Fruit fly (Drosophila melanogaster): ENCODE measurements around the gene Cp19.

The Cp19 gene

DNA sequence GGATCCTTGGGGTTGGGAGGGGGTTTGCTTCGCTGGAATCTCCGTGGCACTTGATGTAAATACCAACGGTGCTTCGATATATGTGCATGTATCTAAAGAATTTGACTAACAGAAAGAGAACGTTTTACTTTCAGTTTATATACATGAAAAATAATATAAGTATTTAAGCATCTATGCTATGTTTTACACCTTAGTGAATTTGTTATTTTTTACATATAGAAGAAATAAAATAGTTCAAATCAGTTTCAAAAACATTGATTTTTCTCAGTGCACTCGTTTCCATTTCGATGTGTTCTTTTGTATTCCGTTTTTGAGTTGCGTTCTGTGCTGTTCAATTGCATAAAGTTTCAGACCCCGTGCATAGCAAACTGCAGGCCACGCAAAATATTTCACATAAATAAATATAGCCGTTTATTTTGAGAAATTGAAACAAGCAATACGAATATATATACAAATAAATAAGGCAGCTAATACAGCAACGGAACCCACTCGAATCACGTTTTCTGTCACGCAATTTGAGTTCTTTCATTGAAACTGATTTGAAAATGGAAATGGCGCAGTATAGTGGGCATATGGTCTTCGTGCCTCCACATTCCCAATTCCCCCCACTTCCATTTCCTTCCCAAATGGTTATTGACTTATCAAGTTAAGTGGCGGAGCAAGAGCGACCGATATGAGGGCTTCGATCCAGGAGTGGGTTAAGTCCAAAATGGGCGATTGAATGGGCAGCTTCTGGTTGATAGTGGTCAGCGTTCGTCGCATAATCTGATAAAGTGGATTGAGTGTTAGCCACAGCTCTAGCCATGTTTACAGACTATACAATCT, 46.9 kb upstream of the Cp19 start (continued):
- TF ChIP-seq CG11695 (GFP tag; IDR thresholded peaks at IDR 0.05) = 0 out of 3 replicates have a peak, but pooled peaks have one; percentile 50
- no peak for TF ChIP-seq sr (GFP tag; IDR thresholded peaks at IDR 0.05)
- TF ChIP-seq mam (GFP tag; optimal IDR thresholded peaks at IDR 0.05) = no peak
- TF ChIP-seq CG17361 (GFP tag; IDR thresholded peaks at IDR 0.05) = 0 out of 3 replicates have a peak, but pooled peaks have one; percentile 16
- TF ChIP-seq gro (GFP tag; optimal IDR thresholded peaks at IDR 0.05) = peak; percentile 39
- TF ChIP-seq mirr (GFP tag; optimal IDR thresholded peaks at IDR 0.05) = peak; percentile 17
- TF ChIP-seq CG30403 (GFP tag; optimal IDR thresholded peaks at IDR 0.05) = no peak
- no peak for TF ChIP-seq CG9609 (GFP tag; optimal IDR thresholded peaks at IDR 0.05)
- peak; percentile 50 for TF ChIP-seq Ets65A (GFP tag)
- peak; percentile 72 for TF ChIP-seq Hey (tag; optimal IDR thresholded peaks at IDR 0.05)
- peak; percentile 40 for TF ChIP-seq CG3995 (GFP tag; optimal IDR thresholded peaks at IDR 0.05)
- TF ChIP-seq Dfd (GFP tag; optimal IDR thresholded peaks at IDR 0.05) = no peak
- no peak for TF ChIP-seq CG8290 (GFP tag; optimal IDR thresholded peaks at IDR 0.05)
- TF ChIP-seq CG8290 (tag; optimal IDR thresholded peaks at IDR 0.05) = peak in 1 of 2 experiments; percentile 63
- TF ChIP-seq CG1832 (GFP tag; optimal IDR thresholded peaks at IDR 0.05) = no peak
- TF ChIP-seq inv (GFP tag; IDR thresholded peaks at IDR 0.05; ENCODE audit: partially characterized antibody) = no peak
- no peak for TF ChIP-seq so (GFP tag; IDR thresholded peaks at IDR 0.05)
- no peak for TF ChIP-seq NC2α (GFP tag; optimal IDR thresholded peaks at IDR 0.05)
- TF ChIP-seq CG15696 (tag; optimal IDR thresholded peaks at IDR 0.05) = no peak
- no peak for TF ChIP-seq dati (GFP tag; IDR thresholded peaks at IDR 0.05)
- TF ChIP-seq gem (tag; optimal IDR thresholded peaks at IDR 0.05) = peak; percentile 9
- TF ChIP-seq NFAT (GFP tag; IDR thresholded peaks at IDR 0.05) = peak; percentile 19; the same call in 1 of the 2 replicates
- TF ChIP-seq btn (GFP tag; optimal IDR thresholded peaks at IDR 0.05) = no peak
- no peak; the same call in 1 of the 2 replicates for TF ChIP-seq GATAe (GFP tag; conservative IDR thresholded peaks at IDR 0.05)
- no peak for TF ChIP-seq Pdp1 (GFP tag; optimal IDR thresholded peaks at IDR 0.05)
- peak; percentile 29 for TF ChIP-seq CG13624 (GFP tag; optimal IDR thresholded peaks at IDR 0.05)
- no peak for TF ChIP-seq p53 (GFP tag; optimal IDR thresholded peaks at IDR 0.05)
- TF ChIP-seq CG17912 (GFP tag; optimal IDR thresholded peaks at IDR 0.05) = no peak
- no peak for TF ChIP-seq Xbp1 (GFP tag; optimal IDR thresholded peaks at IDR 0.05)
- no peak for TF ChIP-seq CG10462 (GFP tag; optimal IDR thresholded peaks at IDR 0.05)
- TF ChIP-seq Dll (GFP tag; IDR thresholded peaks at IDR 0.05; ENCODE audit: partially characterized antibody) = no peak
- no peak for TF ChIP-seq emc (GFP tag; optimal IDR thresholded peaks at IDR 0.05)
- peak; percentile 9 for TF ChIP-seq Blimp-1 (GFP tag; optimal IDR thresholded peaks at IDR 0.05)
- TF ChIP-seq CG4820 (GFP tag; optimal IDR thresholded peaks at IDR 0.05) = no peak
- peak; percentile 9 for TF ChIP-seq CG7839 (tag; optimal IDR thresholded peaks at IDR 0.05)
- TF ChIP-seq vvl (GFP tag; IDR thresholded peaks at IDR 0.05) = peak; percentile 16
- TF ChIP-seq E2f1 (GFP tag; IDR thresholded peaks at IDR 0.05) = peak; percentile 29; the same call in 1 of the 2 replicates
- TF ChIP-seq pho (GFP tag; optimal IDR thresholded peaks at IDR 0.05) = no peak
- no peak for TF ChIP-seq CG9876 (GFP tag; optimal IDR thresholded peaks at IDR 0.05)
- peak; percentile 13; the same call in 1 of the 3 replicates for TF ChIP-seq CG6175 (GFP tag; IDR thresholded peaks at IDR 0.05)
- TF ChIP-seq Atf-2 (GFP tag; optimal IDR thresholded peaks at IDR 0.05) = no peak
- TF ChIP-seq CG8281 (tag; optimal IDR thresholded peaks at IDR 0.05) = peak; percentile 12
- no peak for TF ChIP-seq CG17359 (tag; optimal IDR thresholded peaks at IDR 0.05)
- TF ChIP-seq CG11504 (tag; optimal IDR thresholded peaks at IDR 0.05) = peak; percentile 3
- TF ChIP-seq sens (GFP tag) = peak; percentile 0
- peak; percentile 42; the same call in 1 of the 2 replicates for TF ChIP-seq CG11696 (GFP tag; IDR thresholded peaks at IDR 0.05)
- no peak for TF ChIP-seq Elba2 (GFP tag; optimal IDR thresholded peaks at IDR 0.05)
- TF ChIP-seq Gug (GFP tag; IDR thresholded peaks at IDR 0.05) = no peak
- TF ChIP-seq phol (tag; optimal IDR thresholded peaks at IDR 0.05) = peak; percentile 7
- TF ChIP-seq CG13894 (tag; optimal IDR thresholded peaks at IDR 0.05) = peak; percentile 17
